Worm (Caenorhabditis elegans) whole organism, L1 larva: ENCODE results near the gene alkb-1.
A peak's percentile ranks its signal among the peaks of the same experiment; 100 is the strongest.

Experiments used
- C04F5.9 ChIP-seq: sonication (generic microtip); optimal IDR thresholded peaks from 2 replicates; lab custom pipeline; 2016; ENCODE audit warnings: missing genetic modification characterization, missing compliant biosample characterization
- C16A3.4 ChIP-seq: fragments of 150-350 bp; optimal IDR thresholded peaks from 2 replicates; lab custom pipeline; 2014; ENCODE audit warnings: missing biosample characterization, missing genetic modification characterization
- C34B4.2 ChIP-seq: sonication (generic microtip); optimal IDR thresholded peaks from 2 replicates; lab custom pipeline; 2017; ENCODE audit warnings: mild to moderate bottlenecking, missing genetic modification characterization, missing compliant biosample characterization
- F16B12.6 ChIP-seq: fragments of 150-350 bp; optimal IDR thresholded peaks from 2 replicates; lab custom pipeline; 2014; ENCODE audit warnings: missing biosample characterization, missing genetic modification characterization
- Y116A8C.19 ChIP-seq: sonication (generic microtip); optimal IDR thresholded peaks from 2 replicates; lab custom pipeline; 2016; ENCODE audit warnings: missing compliant biosample characterization, missing genetic modification characterization, borderline replicate concordance
- aha-1 ChIP-seq: fragments of 150-350 bp; optimal IDR thresholded peaks from 2 replicates; lab custom pipeline; 2014; ENCODE audit warnings: missing biosample characterization, missing genetic modification characterization
- alr-1 ChIP-seq: fragments of 200-800 bp; sonication (Bioruptor generic); optimal IDR thresholded peaks from 2 replicates; lab custom pipeline; 2018; ENCODE audit warnings: borderline replicate concordance, mild to moderate bottlenecking, missing genetic modification characterization, missing compliant biosample characterization
- aly-2 ChIP-seq: fragments of 150-350 bp; optimal IDR thresholded peaks from 2 replicates; lab custom pipeline; 2014; ENCODE audit warnings: missing biosample characterization, missing genetic modification characterization
- ceh-8 ChIP-seq: fragments of 200-800 bp; sonication (Bioruptor generic); optimal IDR thresholded peaks from 2 replicates; lab custom pipeline; 2018; ENCODE audit warnings: mild to moderate bottlenecking, missing genetic modification characterization, moderate library complexity, missing compliant biosample characterization
- ceh-82 ChIP-seq, 3 experiments: fragments of 150-350 bp in 1 of 3; sonication (generic microtip) in 2 of 3; optimal IDR thresholded peaks; 2 replicates each; lab custom pipeline; 2014 to 2017; ENCODE audit warnings: missing biosample characterization in 3 of 3, missing genetic modification characterization in 3 of 3
- ceh-88 ChIP-seq: fragments of 200-800 bp; sonication (Bioruptor generic); IDR thresholded peaks from 2 replicates; pipeline ENCODE4 v1.3.6; 2022; ENCODE audit warnings: missing genetic modification characterization, missing compliant biosample characterization
- ceh-90 ChIP-seq: sonication (generic microtip); optimal IDR thresholded peaks from 2 replicates; lab custom pipeline; 2016; ENCODE audit warnings: missing genetic modification characterization, missing compliant biosample characterization
- ces-1 ChIP-seq: fragments of 150-350 bp; optimal IDR thresholded peaks from 2 replicates; lab custom pipeline; 2014; ENCODE audit warnings: missing biosample characterization, missing genetic modification reagents, missing genetic modification characterization
- dsc-1 ChIP-seq: sonication (generic microtip); optimal IDR thresholded peaks from 2 replicates; lab custom pipeline; 2016; ENCODE audit warnings: mild to moderate bottlenecking, missing genetic modification characterization, missing compliant biosample characterization
- efl-1 ChIP-seq, 4 experiments: fragments of 150-350 bp; optimal IDR thresholded peaks in 3 of 4; peaks in 1 of 4; 1 replicate in 1 of 4; 2 replicates in 3 of 4; lab custom pipeline; 2014; ENCODE audit warnings: missing biosample characterization in 2 of 4, missing genetic modification characterization in 2 of 4, missing genetic modification reagents in 2 of 4
- egl-13 ChIP-seq: sonication (generic microtip); optimal IDR thresholded peaks from 2 replicates; lab custom pipeline; 2016; ENCODE audit warnings: missing genotype, missing genetic modification reagents, missing genetic modification characterization, missing compliant biosample characterization
- elt-3 ChIP-seq, 6 experiments: fragments of 150-350 bp in 1 of 6; sonication (generic microtip); optimal IDR thresholded peaks; 2 replicates each; lab custom pipeline; 2017 to 2018; ENCODE audit warnings: missing biosample characterization in 6 of 6, missing genetic modification characterization in 6 of 6, inconsistent platforms in 1 of 6
- ets-5 ChIP-seq: fragments of 200-800 bp; sonication (Bioruptor generic); IDR thresholded peaks from 2 replicates; pipeline ENCODE4 v1.3.6; 2022; ENCODE audit warnings: missing genetic modification characterization, missing compliant biosample characterization
- fkh-4 ChIP-seq: sonication (generic microtip); optimal IDR thresholded peaks from 2 replicates; lab custom pipeline; 2016; ENCODE audit warnings: missing compliant biosample characterization, missing genetic modification characterization, borderline replicate concordance
- fkh-8 ChIP-seq: sonication (generic microtip); optimal IDR thresholded peaks from 2 replicates; lab custom pipeline; 2016; ENCODE audit warnings: mild to moderate bottlenecking, missing genetic modification characterization, missing compliant biosample characterization
- grh-1 ChIP-seq: fragments of 200-800 bp; sonication (Bioruptor generic); IDR thresholded peaks from 2 replicates; pipeline ENCODE4 v1.3.6; 2022; ENCODE audit warnings: missing genetic modification reagents, missing genetic modification characterization, missing compliant biosample characterization
- hlh-17 ChIP-seq: fragments of 200-800 bp; sonication (Bioruptor generic); optimal IDR thresholded peaks from 2 replicates; lab custom pipeline; 2018; ENCODE audit warnings: missing genetic modification characterization, mild to moderate bottlenecking, missing compliant biosample characterization, moderate library complexity, borderline replicate concordance
- hlh-4 ChIP-seq: sonication (generic microtip); optimal IDR thresholded peaks from 2 replicates; lab custom pipeline; 2016; ENCODE audit warnings: mild to moderate bottlenecking, missing genetic modification characterization, missing compliant biosample characterization
- irx-1 ChIP-seq: sonication (generic microtip); optimal IDR thresholded peaks from 2 replicates; lab custom pipeline; 2016; ENCODE audit warnings: missing genetic modification characterization, missing compliant biosample characterization
- isw-1 ChIP-seq: fragments of 200-800 bp; sonication (Bioruptor generic); IDR thresholded peaks from 2 replicates; pipeline ENCODE4 v1.3.6; 2022; ENCODE audit warnings: missing genetic modification characterization, missing compliant biosample characterization
- lin-13 ChIP-seq: fragments of 150-350 bp; optimal IDR thresholded peaks from 2 replicates; lab custom pipeline; 2014; ENCODE audit warnings: missing biosample characterization, missing genetic modification reagents, missing genetic modification characterization
- lin-14 ChIP-seq: fragments of 200-800 bp; sonication (Bioruptor generic); optimal IDR thresholded peaks from 2 replicates; lab custom pipeline; 2018; ENCODE audit warnings: mild to moderate bottlenecking, missing genetic modification characterization, moderate library complexity, missing compliant biosample characterization
- lin-35 ChIP-seq, 2 experiments: fragments of 150-350 bp; optimal IDR thresholded peaks; 2 replicates each; lab custom pipeline; 2014; ENCODE audit warnings: missing biosample characterization in 2 of 2, missing genetic modification characterization in 2 of 2, missing genetic modification reagents in 2 of 2
- lin-39 ChIP-seq: fragments of 150-350 bp; optimal IDR thresholded peaks from 2 replicates; lab custom pipeline; 2014; ENCODE audit warnings: missing biosample characterization, missing genetic modification reagents, missing genetic modification characterization
- lir-3 ChIP-seq: sonication (generic microtip); optimal IDR thresholded peaks from 2 replicates; lab custom pipeline; 2016; ENCODE audit warnings: mild to moderate bottlenecking, missing genetic modification characterization, moderate library complexity, missing compliant biosample characterization; ENCODE audit not compliant: poor library complexity
- mab-9 ChIP-seq: fragments of 200-800 bp; sonication (Bioruptor generic); IDR thresholded peaks from 2 replicates; pipeline ENCODE4 v1.3.6; 2022; ENCODE audit warnings: missing genetic modification reagents, missing genetic modification characterization, missing compliant biosample characterization
- mep-1 ChIP-seq: fragments of 150-350 bp; optimal IDR thresholded peaks from 2 replicates; lab custom pipeline; 2014; ENCODE audit warnings: missing biosample characterization, missing genetic modification characterization
- nhr-12 ChIP-seq: sonication (generic microtip); optimal IDR thresholded peaks from 2 replicates; lab custom pipeline; 2017; ENCODE audit warnings: missing biosample characterization, missing genetic modification characterization
- nhr-20 ChIP-seq: sonication (generic microtip); optimal IDR thresholded peaks from 2 replicates; lab custom pipeline; 2016; ENCODE audit warnings: mild to moderate bottlenecking, missing genetic modification characterization, missing compliant biosample characterization
- nhr-237 ChIP-seq: fragments of 150-350 bp; optimal IDR thresholded peaks from 2 replicates; lab custom pipeline; 2014; ENCODE audit warnings: missing biosample characterization, missing genetic modification characterization
- nhr-28 ChIP-seq: fragments of 150-350 bp; optimal IDR thresholded peaks from 2 replicates; lab custom pipeline; 2014; ENCODE audit warnings: missing biosample characterization, missing genetic modification characterization
- nhr-71 ChIP-seq: sonication (generic microtip); optimal IDR thresholded peaks from 2 replicates; lab custom pipeline; 2016; ENCODE audit warnings: mild to moderate bottlenecking, missing genetic modification characterization, moderate library complexity, missing compliant biosample characterization
- nhr-77 ChIP-seq: fragments of 150-350 bp; optimal IDR thresholded peaks from 2 replicates; lab custom pipeline; 2014; ENCODE audit warnings: missing biosample characterization, missing genetic modification characterization
- nhr-84 ChIP-seq: sonication (generic microtip); optimal IDR thresholded peaks from 2 replicates; lab custom pipeline; 2017; ENCODE audit warnings: missing biosample characterization, missing genetic modification characterization
- pag-3 ChIP-seq: sonication (generic microtip); optimal IDR thresholded peaks from 2 replicates; lab custom pipeline; 2017; ENCODE audit warnings: missing genetic modification characterization, mild to moderate bottlenecking, missing compliant biosample characterization, antibody characterized with exemption, borderline replicate concordance; ENCODE audit not compliant: insufficient read depth
- pqm-1 ChIP-seq: sonication (generic microtip); optimal IDR thresholded peaks from 3 replicates; lab custom pipeline; 2017; ENCODE audit warnings: missing biosample characterization, missing genetic modification characterization
- skn-1 ChIP-seq: fragments of 150-350 bp; optimal IDR thresholded peaks from 2 replicates; lab custom pipeline; 2014; ENCODE audit warnings: missing biosample characterization, missing genetic modification characterization
- snpc-4 ChIP-seq: fragments of 150-350 bp; optimal IDR thresholded peaks from 2 replicates; lab custom pipeline; 2014; ENCODE audit warnings: missing biosample characterization, missing genetic modification characterization
- snu-23 ChIP-seq: sonication (generic microtip); optimal IDR thresholded peaks from 2 replicates; lab custom pipeline; 2016; ENCODE audit warnings: missing genetic modification characterization, missing compliant biosample characterization
- sox-4 ChIP-seq: sonication (generic microtip); optimal IDR thresholded peaks from 2 replicates; lab custom pipeline; 2016; ENCODE audit warnings: missing genetic modification characterization, missing compliant biosample characterization
- sptf-1 ChIP-seq: fragments of 150-350 bp; optimal IDR thresholded peaks from 2 replicates; lab custom pipeline; 2014; ENCODE audit warnings: missing biosample characterization, missing genetic modification characterization
- swsn-7 ChIP-seq: sonication (generic microtip); optimal IDR thresholded peaks from 2 replicates; lab custom pipeline; 2016; ENCODE audit warnings: missing genetic modification characterization, missing compliant biosample characterization
- tlp-1 ChIP-seq: fragments of 150-350 bp; optimal IDR thresholded peaks from 2 replicates; lab custom pipeline; 2014; ENCODE audit warnings: missing biosample characterization, missing genetic modification characterization
- unc-86 ChIP-seq: sonication (generic microtip); optimal IDR thresholded peaks from 2 replicates; lab custom pipeline; 2016; ENCODE audit warnings: missing genetic modification characterization, missing compliant biosample characterization
- unc-98 ChIP-seq: fragments of 200-800 bp; sonication (Bioruptor generic); IDR thresholded peaks from 2 replicates; pipeline ENCODE4 v1.3.6; 2022; ENCODE audit warnings: missing genetic modification characterization, missing compliant biosample characterization
- vab-15 ChIP-seq: sonication (generic microtip); optimal IDR thresholded peaks from 2 replicates; lab custom pipeline; 2017; ENCODE audit warnings: missing genotype, mild to moderate bottlenecking, missing genetic modification characterization, missing compliant biosample characterization
- xbp-1 ChIP-seq: sonication (generic microtip); optimal IDR thresholded peaks from 2 replicates; lab custom pipeline; 2016; ENCODE audit warnings: missing genetic modification characterization, missing compliant biosample characterization
- zag-1 ChIP-seq: fragments of 150-350 bp; optimal IDR thresholded peaks from 2 replicates; lab custom pipeline; 2014; ENCODE audit warnings: missing biosample characterization, missing genetic modification characterization

Gene alkb-1

ce11 chrII:1402167-1402619 is 10.0 kb upstream of the alkb-1 start, which contains the start of gene Y51H7C.7 (continued):
- TF ChIP-seq ets-5 (GFP tag; lab: Robert Waterston, UW): no peak
- TF ChIP-seq tlp-1 (tag; lab: Kevin White, UChicago): no peak
- peak; percentile 54 for TF ChIP-seq grh-1 (GFP tag; lab: Robert Waterston, UW)
- TF ChIP-seq fkh-4 (tag; lab: Kevin White, UChicago): peak; percentile 7
- peak in 2 of 6 experiments; percentile 16 to 49 for TF ChIP-seq elt-3 (tag; optimal IDR thresholded peaks at IDR 0.05; lab: Kevin White, UChicago)
- peak; percentile 68 for TF ChIP-seq nhr-20 (tag; lab: Kevin White, UChicago)
- TF ChIP-seq snpc-4 (tag; lab: Kevin White, UChicago): peak; percentile 58
- TF ChIP-seq sox-4 (tag; lab: Kevin White, UChicago): peak; percentile 10
- no peak for TF ChIP-seq lir-3 (tag; lab: Kevin White, UChicago)
- no peak for TF ChIP-seq nhr-71 (tag; lab: Kevin White, UChicago)
- TF ChIP-seq lin-39 (tag; lab: Kevin White, UChicago): peak; percentile 76
- no peak for TF ChIP-seq ceh-88 (GFP tag; lab: Robert Waterston, UW)
- peak; percentile 72 to 90 (median 72) for TF ChIP-seq ceh-82 (tag; optimal IDR thresholded peaks at IDR 0.05; lab: Kevin White, UChicago)
- TF ChIP-seq zag-1 (tag; lab: Kevin White, UChicago): no peak
- no peak for TF ChIP-seq nhr-28 (tag; lab: Kevin White, UChicago)
- TF ChIP-seq irx-1 (tag; lab: Kevin White, UChicago): peak; percentile 81
- peak; percentile 48 for TF ChIP-seq egl-13
- peak; percentile 12 for TF ChIP-seq lin-13 (GFP tag; lab: Kevin White, UChicago)
- peak; percentile 27 for TF ChIP-seq C16A3.4
- no peak for TF ChIP-seq ces-1
- TF ChIP-seq xbp-1 (tag; lab: Kevin White, UChicago): peak; percentile 69
- TF ChIP-seq aha-1 (tag; lab: Kevin White, UChicago): peak; percentile 4
- no peak for TF ChIP-seq pqm-1 (tag; lab: Kevin White, UChicago)
- TF ChIP-seq mab-9 (GFP tag; lab: Robert Waterston, UW): no peak
- peak; percentile 19 for TF ChIP-seq C04F5.9
- TF ChIP-seq aly-2 (tag; lab: Kevin White, UChicago): no peak
- no peak for TF ChIP-seq alr-1 (tag; lab: Kevin White, UChicago)
- TF ChIP-seq fkh-8 (tag; lab: Kevin White, UChicago): peak; percentile 24
- TF ChIP-seq lin-35 (GFP tag; optimal IDR thresholded peaks at IDR 0.05; lab: Kevin White, UChicago): peak; percentile 37 to 66
- TF ChIP-seq nhr-237 (tag; lab: Kevin White, UChicago): no peak
- TF ChIP-seq swsn-7 (tag; lab: Kevin White, UChicago): peak; percentile 71
- no peak for TF ChIP-seq nhr-77 (tag; lab: Kevin White, UChicago)
- no peak for TF ChIP-seq C34B4.2
- no peak for TF ChIP-seq nhr-12 (tag; lab: Kevin White, UChicago)
- TF ChIP-seq F16B12.6 (tag; lab: Kevin White, UChicago): peak; percentile 55
- no peak for TF ChIP-seq pag-3
- TF ChIP-seq efl-1 (optimal IDR thresholded peaks at IDR 0.05; lab: Kevin White, UChicago): peak; percentile 47 to 68
- TF ChIP-seq efl-1 (GFP tag; optimal IDR thresholded peaks at IDR 0.05 in 1 of 2; lab: Kevin White, UChicago): peak; percentile 76 to 97
- TF ChIP-seq lin-14 (GFP tag; lab: Kevin White, UChicago): no peak
- TF ChIP-seq dsc-1 (tag; lab: Kevin White, UChicago): peak; percentile 76
- no peak for TF ChIP-seq nhr-84 (tag; lab: Kevin White, UChicago)
- TF ChIP-seq mep-1: no peak
- no peak for TF ChIP-seq hlh-17 (GFP tag; lab: Kevin White, UChicago)
- TF ChIP-seq ceh-90 (tag; lab: Kevin White, UChicago): no peak
- TF ChIP-seq snu-23 (GFP tag; lab: Kevin White, UChicago): peak; percentile 74
- TF ChIP-seq hlh-4: no peak
- no peak for TF ChIP-seq ceh-8 (GFP tag; lab: Kevin White, UChicago)
- no peak for TF ChIP-seq Y116A8C.19 (tag; lab: Kevin White, UChicago)
- TF ChIP-seq unc-98 (GFP tag; lab: Robert Waterston, UW): no peak
- no peak for TF ChIP-seq vab-15 (tag; lab: Kevin White, UChicago)
- TF ChIP-seq skn-1: peak; percentile 61
- TF ChIP-seq isw-1 (GFP tag; lab: Robert Waterston, UW): peak; percentile 56
- peak; percentile 66 for TF ChIP-seq unc-86 (tag; lab: Kevin White, UChicago)
- no peak for TF ChIP-seq sptf-1 (tag; lab: Kevin White, UChicago)
